Fruit fly (Drosophila melanogaster) Kc167 (cell line): ENCODE results near the gene r-l.

Source experiments
- Sin3A ChIP-seq: fragments of >200 bp; optimal IDR thresholded peaks from 2 replicates; lab custom pipeline; 2018; ENCODE audit warnings: missing external identifiers
- h ChIP-seq: fragments of >200 bp; optimal IDR thresholded peaks from 3 replicates; lab custom pipeline; 2018; ENCODE audit warnings: missing external identifiers
- insv ChIP-seq: fragments of >200 bp; optimal IDR thresholded peaks from 3 replicates; lab custom pipeline; 2018; ENCODE audit warnings: missing external identifiers
- psq ChIP-seq: fragments of >200 bp; optimal IDR thresholded peaks from 2 replicates; lab custom pipeline; 2017; ENCODE audit warnings: missing external identifiers
- ttk ChIP-seq: sonication (Bioruptor generic); optimal IDR thresholded peaks from 2 replicates; lab custom pipeline; 2017; ENCODE audit warnings: missing external identifiers

- TF ChIP-seq Sin3A (lab: Kevin White, UChicago) = no peak
- no peak for TF ChIP-seq psq (lab: Kevin White, UChicago)
- TF ChIP-seq insv (lab: Kevin White, UChicago) = no peak
- TF ChIP-seq h (lab: Kevin White, UChicago) = no peak
- TF ChIP-seq ttk (lab: Kevin White, UChicago) = no peak
These were observed 47.6 kb downstream of the r-l start for dm6 chr3R:21025508-21025907.
